Fruit fly (Drosophila melanogaster) whole organism, wandering third instar larva: ENCODE measurements around the gene Mip.

Source experiments
- CG32264 ChIP-seq: fragments of 200-800 bp; sonication (Bioruptor generic); optimal IDR thresholded peaks from 2 replicates; lab custom pipeline; 2016; ENCODE audit warnings: missing biosample characterization, missing genetic modification characterization
- Dfd ChIP-seq: fragments of >200 bp; optimal IDR thresholded peaks from 2 replicates; lab custom pipeline; 2017; ENCODE audit warnings: missing biosample characterization, missing genetic modification characterization
- Hnf4 ChIP-seq: fragments of 200-800 bp; sonication (Bioruptor generic); optimal IDR thresholded peaks from 2 replicates; lab custom pipeline; 2016; ENCODE audit warnings: missing biosample characterization, mild to moderate bottlenecking, missing genetic modification characterization
- Mio ChIP-seq: sonication (Bioruptor generic); optimal IDR thresholded peaks from 2 replicates; lab custom pipeline; 2016; ENCODE audit warnings: missing biosample characterization, missing genetic modification characterization
- OdsH ChIP-seq: fragments of 200-800 bp; sonication (Bioruptor generic); optimal IDR thresholded peaks from 2 replicates; lab custom pipeline; 2016; ENCODE audit warnings: missing biosample characterization, mild to moderate bottlenecking, missing genetic modification characterization
- br ChIP-seq: fragments of 200-800 bp; sonication (Bioruptor generic); optimal IDR thresholded peaks from 2 replicates; lab custom pipeline; 2016; ENCODE audit warnings: missing biosample characterization, missing genetic modification characterization
- sage ChIP-seq: fragments of 200-800 bp; sonication (Bioruptor generic); optimal IDR thresholded peaks from 2 replicates; lab custom pipeline; 2016; ENCODE audit warnings: missing biosample characterization, mild to moderate bottlenecking, missing genetic modification characterization

DNA sequence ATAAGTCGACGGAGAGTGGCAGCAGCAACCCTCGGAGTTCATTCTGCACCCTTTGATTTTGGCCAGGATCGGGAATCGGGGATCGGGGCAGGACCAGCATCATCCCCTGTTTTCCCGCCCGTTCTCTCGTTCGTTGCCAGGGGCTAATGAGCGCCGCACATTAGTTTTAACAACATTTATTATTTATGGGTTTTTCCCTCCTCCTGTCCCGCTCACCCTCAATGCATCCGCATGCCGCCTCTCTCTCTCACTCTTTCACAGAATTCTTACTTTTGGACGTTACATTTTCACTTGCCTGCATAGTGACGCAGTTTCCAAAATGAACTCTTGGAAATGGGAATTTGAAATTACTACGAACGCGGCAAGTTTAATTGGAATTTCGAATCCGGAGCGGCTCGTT is 17.5 kb upstream of the Mip start:
- TF ChIP-seq Dfd (GFP tag; lab: Kevin White, UChicago) = no peak
- no peak for TF ChIP-seq OdsH (GFP tag; lab: Kevin White, UChicago)
- TF ChIP-seq CG32264 = no peak
- TF ChIP-seq Mio (GFP tag; lab: Kevin White, UChicago) = no peak
- no peak for TF ChIP-seq sage (GFP tag; lab: Kevin White, UChicago)
- TF ChIP-seq Hnf4 = no peak
- no peak for TF ChIP-seq br
